Fruit fly (Drosophila melanogaster): ENCODE results near the gene CG42571.

dm6 chr3L:15760467-15760866 is 44.2 kb downstream of the CG42571 start:
- TF ChIP-seq CG11617 (GFP tag; optimal IDR thresholded peaks at IDR 0.05) (no peak), bab1 (GFP tag; optimal IDR thresholded peaks at IDR 0.05) (no peak), Mnt (GFP tag; optimal IDR thresholded peaks at IDR 0.05) (no peak), CG14711 (tag; optimal IDR thresholded peaks at IDR 0.05) (no peak), pad (GFP tag; optimal IDR thresholded peaks at IDR 0.05) (no peak), tj (GFP tag; optimal IDR thresholded peaks at IDR 0.05) (no peak), CG1620 (GFP tag; optimal IDR thresholded peaks at IDR 0.05) (no peak), CG5204 (GFP tag; optimal IDR thresholded peaks at IDR 0.05) (no peak), toe (GFP tag; optimal IDR thresholded peaks at IDR 0.05) (no peak), cic (GFP tag; optimal IDR thresholded peaks at IDR 0.05) (no peak), kay (GFP tag; ENCODE audit: borderline replicate concordance) (no peak), Crg-1 (GFP tag; optimal IDR thresholded peaks at IDR 0.05) (no peak), CG33017 (tag; optimal IDR thresholded peaks at IDR 0.05) (no peak), CG12768 (GFP tag; optimal IDR thresholded peaks at IDR 0.05) (no peak)
